Fruit fly (Drosophila melanogaster) Kc167 (cell line): ENCODE data around the gene CG13457.

ENCODE experiments used
- Myc ChIP-seq: fragments of >200 bp; optimal IDR thresholded peaks from 2 replicates; lab custom pipeline; 2017; ENCODE audit warnings: missing external identifiers
- Sin3A ChIP-seq: fragments of >200 bp; optimal IDR thresholded peaks from 2 replicates; lab custom pipeline; 2018; ENCODE audit warnings: missing external identifiers
- h ChIP-seq: fragments of >200 bp; optimal IDR thresholded peaks from 3 replicates; lab custom pipeline; 2018; ENCODE audit warnings: missing external identifiers
- insv ChIP-seq: fragments of >200 bp; optimal IDR thresholded peaks from 3 replicates; lab custom pipeline; 2018; ENCODE audit warnings: missing external identifiers
- psq ChIP-seq: fragments of >200 bp; optimal IDR thresholded peaks from 2 replicates; lab custom pipeline; 2017; ENCODE audit warnings: missing external identifiers
- ttk ChIP-seq: sonication (Bioruptor generic); optimal IDR thresholded peaks from 2 replicates; lab custom pipeline; 2017; ENCODE audit warnings: missing external identifiers

The CG13457 gene

dm6 chr3L:15161549-15161948 lies 30.4 kb upstream of the CG13457 start, which contains the start of gene CG6878:
TSS of gene CG6878 (plus strand) at chr3L:15161817.
- TF ChIP-seq ttk (lab: Kevin White, UChicago) (no peak), h (lab: Kevin White, UChicago) (no peak), Sin3A (lab: Kevin White, UChicago) (no peak), psq (lab: Kevin White, UChicago) (no peak), Myc (lab: Kevin White, UChicago) (no peak), insv (lab: Kevin White, UChicago) (no peak)

- no peak for TF ChIP-seq insv (lab: Kevin White, UChicago)
- no peak for TF ChIP-seq Myc (lab: Kevin White, UChicago)
- no peak for TF ChIP-seq psq (lab: Kevin White, UChicago)
- no peak for TF ChIP-seq ttk (lab: Kevin White, UChicago)
- no peak for TF ChIP-seq h (lab: Kevin White, UChicago)
- no peak for TF ChIP-seq Sin3A (lab: Kevin White, UChicago)
These were observed 27.3 kb upstream of the CG13457 start, which contains the start of the genes Msh6 and Prp31 for dm6 chr3L:15158330-15159114. TSS of gene Msh6 (minus strand) at chr3L:15158562. TSS of gene Prp31 (plus strand) at chr3L:15159100.

- TF ChIP-seq Myc (lab: Kevin White, UChicago): no peak
- TF ChIP-seq ttk (lab: Kevin White, UChicago): no peak
- no peak for TF ChIP-seq h (lab: Kevin White, UChicago)
- no peak for TF ChIP-seq Sin3A (lab: Kevin White, UChicago)
- TF ChIP-seq insv (lab: Kevin White, UChicago): no peak
- TF ChIP-seq psq (lab: Kevin White, UChicago): no peak
These were observed 18.9 kb upstream of the CG13457 start for dm6 chr3L:15150028-15150427.

dm6 chr3L:15146643-15147187 lies 15.5 kb upstream of the CG13457 start, which contains the start of gene FucTA:
TSS of gene FucTA (plus strand) at chr3L:15147137.
- no peak for TF ChIP-seq insv (lab: Kevin White, UChicago)
- TF ChIP-seq h (lab: Kevin White, UChicago): no peak
- no peak for TF ChIP-seq psq (lab: Kevin White, UChicago)
- TF ChIP-seq Myc (lab: Kevin White, UChicago): no peak
- no peak for TF ChIP-seq Sin3A (lab: Kevin White, UChicago)
- no peak for TF ChIP-seq ttk (lab: Kevin White, UChicago)

dm6 chr3L:15143638-15144600 lies 12.7 kb upstream of the CG13457 start, which contains the start of the genes CG32147 and Pex3:
TSS of gene CG32147 (minus strand) at chr3L:15144059.
TSS of gene Pex3 (plus strand) at chr3L:15144355.
- TF ChIP-seq Myc (lab: Kevin White, UChicago): no peak
- no peak for TF ChIP-seq Sin3A (lab: Kevin White, UChicago)
- TF ChIP-seq h (lab: Kevin White, UChicago): no peak
- no peak for TF ChIP-seq psq (lab: Kevin White, UChicago)
- no peak for TF ChIP-seq ttk (lab: Kevin White, UChicago)
- no peak for TF ChIP-seq insv (lab: Kevin White, UChicago)

- TF ChIP-seq h (lab: Kevin White, UChicago): no peak
- no peak for TF ChIP-seq Sin3A (lab: Kevin White, UChicago)
- TF ChIP-seq ttk (lab: Kevin White, UChicago): no peak
These were observed 11.9 kb upstream of the CG13457 start for dm6 chr3L:15143108-15143507.

- TF ChIP-seq psq (lab: Kevin White, UChicago) (no peak), h (lab: Kevin White, UChicago) (no peak), Myc (lab: Kevin White, UChicago) (no peak), insv (lab: Kevin White, UChicago) (no peak), Sin3A (lab: Kevin White, UChicago) (no peak), ttk (lab: Kevin White, UChicago) (no peak)
These were observed 11.1 kb upstream of the CG13457 start, which contains the start of gene Pdi for dm6 chr3L:15142004-15142890. TSS of gene Pdi (minus strand) at chr3L:15142840.

dm6 chr3L:15141118-15142003 lies 10.2 kb upstream of the CG13457 start:
- no peak for TF ChIP-seq ttk (lab: Kevin White, UChicago)
- no peak for TF ChIP-seq h (lab: Kevin White, UChicago)
- no peak for TF ChIP-seq Myc (lab: Kevin White, UChicago)

- no peak for TF ChIP-seq Myc (lab: Kevin White, UChicago)
- TF ChIP-seq h (lab: Kevin White, UChicago): no peak
- TF ChIP-seq Sin3A (lab: Kevin White, UChicago): no peak
- TF ChIP-seq insv (lab: Kevin White, UChicago): no peak
- no peak for TF ChIP-seq ttk (lab: Kevin White, UChicago)
- no peak for TF ChIP-seq psq (lab: Kevin White, UChicago)
These were observed 9.2 kb upstream of the CG13457 start for dm6 chr3L:15140268-15140957.
